Fruit fly (Drosophila melanogaster) whole organism, larva: ENCODE results near the gene CG17329.

Experiments
- noc ChIP-seq: fragments of 200-800 bp; sonication (Bioruptor generic); optimal IDR thresholded peaks from 3 replicates; lab custom pipeline; 2019; ENCODE audit warnings: missing biosample characterization, mild to moderate bottlenecking, missing genetic modification characterization, moderate library complexity

Gene CG17329

DNA sequence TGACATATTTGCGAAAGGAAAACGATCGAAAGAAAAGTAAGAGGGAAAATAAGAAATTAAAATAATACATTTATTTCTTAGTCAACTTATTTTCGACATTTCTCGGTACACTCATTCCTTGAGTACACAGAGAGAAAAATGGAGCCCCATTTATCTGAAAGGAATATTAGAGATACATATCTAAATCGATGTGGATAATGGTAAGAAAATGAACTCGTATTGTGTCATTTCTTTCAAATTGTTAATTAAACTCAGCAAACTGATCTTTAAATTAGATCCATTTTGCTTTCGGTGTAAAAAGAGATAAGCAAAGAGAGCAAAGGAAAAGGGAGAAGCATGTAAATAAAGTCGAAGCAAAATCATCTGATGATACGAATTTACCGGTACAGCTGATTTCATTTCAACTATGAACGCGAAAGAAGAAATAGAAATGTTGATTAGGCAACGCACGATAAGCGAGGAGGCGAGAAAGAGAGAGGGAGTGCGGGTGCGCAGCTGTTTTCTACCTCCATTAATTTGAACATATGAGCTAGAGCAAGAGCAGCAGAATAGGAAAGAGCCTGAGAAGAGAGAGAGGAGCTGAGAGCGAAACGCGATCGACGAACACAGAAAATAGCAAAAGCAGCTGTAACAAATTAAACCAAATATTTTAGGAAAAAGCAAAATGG, 5.3 kb upstream of the CG17329 start:
- peak; percentile 83 for TF ChIP-seq noc (tag; lab: Kevin White, UChicago)

DNA sequence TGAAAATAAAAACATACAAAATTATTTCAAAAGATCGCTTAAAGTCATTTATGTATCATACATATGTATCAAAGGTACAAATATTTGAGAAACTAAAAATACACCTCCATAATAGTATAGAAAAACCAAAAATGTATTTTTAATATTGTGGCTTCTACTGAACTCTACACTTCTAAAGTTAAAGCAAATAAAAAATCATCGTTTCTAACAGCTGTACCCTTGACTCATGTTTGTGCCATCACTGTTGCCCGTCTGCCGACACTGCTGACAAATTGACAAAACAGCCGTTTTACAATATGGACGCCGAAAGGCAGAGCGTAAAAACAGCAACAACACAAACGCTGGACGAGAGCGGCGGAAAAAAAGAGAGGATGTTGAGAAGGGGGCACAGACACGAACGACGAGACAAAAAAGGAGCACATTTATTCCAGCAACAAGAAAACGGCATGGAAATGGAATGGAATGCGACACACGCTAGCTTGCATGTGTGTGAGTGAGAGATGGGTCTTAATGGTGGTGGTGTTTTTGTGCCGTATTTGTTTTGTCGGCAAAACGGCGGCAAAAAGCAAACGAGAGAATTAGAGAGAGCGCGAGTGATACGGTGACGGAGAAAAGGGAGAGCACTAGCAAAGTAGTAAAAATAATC, 4.6 kb upstream of the CG17329 start:
- TF ChIP-seq noc (tag; lab: Kevin White, UChicago) = peak; percentile 83

dm6 chr2L:16287006-16287601, 4.0 kb upstream of the CG17329 start:
- no peak for TF ChIP-seq noc (tag; lab: Kevin White, UChicago)

DNA sequence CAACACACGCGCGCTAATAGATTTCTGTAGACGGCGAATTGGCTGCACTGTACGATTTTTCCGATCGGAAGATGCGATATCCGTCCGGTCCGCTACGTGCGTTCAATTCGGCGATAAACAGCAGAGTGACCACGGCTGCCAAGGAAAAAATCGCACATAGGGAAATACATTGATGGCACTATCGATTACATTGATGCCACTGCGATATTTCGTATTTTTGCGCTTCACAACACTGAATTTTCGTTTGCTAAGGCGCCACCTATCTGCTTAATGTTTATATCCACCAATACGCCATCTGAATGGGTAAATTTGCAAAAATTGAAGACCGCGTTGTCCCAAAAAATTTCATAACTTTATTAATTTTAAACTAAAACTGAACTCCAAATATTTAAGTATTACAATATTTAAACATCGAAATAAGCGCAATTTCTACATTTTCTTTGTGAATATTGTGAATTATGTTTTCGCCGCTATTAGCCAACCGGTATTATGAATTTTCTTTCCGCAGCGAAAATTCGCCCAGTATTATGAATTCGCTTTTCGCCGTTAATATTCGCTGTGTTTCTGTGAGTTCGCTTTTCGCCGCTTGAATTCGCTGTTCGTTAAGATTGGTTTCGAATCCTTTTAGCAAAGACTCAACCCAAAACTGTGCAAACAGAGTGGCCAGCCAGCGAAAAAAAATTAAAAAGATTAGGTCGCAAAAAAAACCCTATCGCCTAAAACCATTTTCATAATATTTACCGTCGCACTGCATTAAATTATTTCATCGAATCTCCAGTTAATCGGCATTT, 3.3 kb upstream of the CG17329 start, which contains the start of the genes crp and pkaap:
Gene crp (minus strand): TSS at position 129 of the 791 bp plus-strand sequence.
Gene pkaap (plus strand): TSS at position 689 of the 791 bp plus-strand sequence.
- no peak for TF ChIP-seq noc (tag; lab: Kevin White, UChicago)

- no peak for TF ChIP-seq noc (tag; lab: Kevin White, UChicago)
These were observed 2.7 kb upstream of the CG17329 start for dm6 chr2L:16288393-16288731.

- no peak for TF ChIP-seq noc (tag; lab: Kevin White, UChicago)
These were observed 2.0 kb downstream of the CG17329 start, which contains the start of gene CG13258 for dm6 chr2L:16292975-16293501. CG13258 (minus strand) TSS chr2L:16293025.

- TF ChIP-seq noc (tag; lab: Kevin White, UChicago) = no peak
These were observed 2.7 kb downstream of the CG17329 start, which contains the start of gene Cyp303a1 for dm6 chr2L:16293703-16294233. Cyp303a1 (plus strand) TSS chr2L:16294183.

dm6 chr2L:16299466-16300311, 8.6 kb downstream of the CG17329 start, which contains the start of the genes heix and CG17328:
heix (minus strand) TSS chr2L:16299858.
CG17328 (plus strand) TSS chr2L:16299943.
- TF ChIP-seq noc (tag; lab: Kevin White, UChicago) = no peak

dm6 chr2L:16302773-16303279, 11.7 kb downstream of the CG17329 start, which contains the start of gene GMF:
GMF (minus strand) TSS chr2L:16302954.
- TF ChIP-seq noc (tag; lab: Kevin White, UChicago) = peak; percentile 44

dm6 chr2L:16307026-16307703, 16.1 kb downstream of the CG17329 start, which contains the start of the genes CG5861 and Syx5:
CG5861 (minus strand) TSS chr2L:16307298.
Syx5 (plus strand) TSS chr2L:16307346.
- TF ChIP-seq noc (tag; lab: Kevin White, UChicago) = peak; percentile 74

DNA sequence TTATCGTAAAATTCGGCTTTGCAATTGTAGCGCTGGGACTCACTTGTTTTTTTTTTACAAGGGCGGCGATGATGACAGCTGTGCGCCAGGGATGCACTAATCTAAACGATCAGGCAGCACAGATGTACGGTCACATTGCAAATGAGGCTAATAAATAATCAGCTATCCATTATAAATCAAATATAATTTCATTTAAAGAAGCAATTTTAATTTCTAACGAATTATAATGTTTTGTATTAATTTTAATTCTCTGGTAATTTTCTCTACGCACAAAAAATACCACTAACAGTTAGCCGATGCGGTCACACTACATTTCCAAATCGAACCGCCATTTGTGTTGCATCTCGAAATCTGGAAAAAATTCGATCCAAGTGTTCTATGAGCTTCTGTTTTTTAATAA, 19.6 kb downstream of the CG17329 start, which contains the start of the genes cni and fzy:
Gene cni (minus strand): TSS at position 79 of the 400 bp plus-strand sequence.
Gene fzy (plus strand): TSS at position 309 of the 400 bp plus-strand sequence.
- TF ChIP-seq noc (tag; lab: Kevin White, UChicago) = no peak

DNA sequence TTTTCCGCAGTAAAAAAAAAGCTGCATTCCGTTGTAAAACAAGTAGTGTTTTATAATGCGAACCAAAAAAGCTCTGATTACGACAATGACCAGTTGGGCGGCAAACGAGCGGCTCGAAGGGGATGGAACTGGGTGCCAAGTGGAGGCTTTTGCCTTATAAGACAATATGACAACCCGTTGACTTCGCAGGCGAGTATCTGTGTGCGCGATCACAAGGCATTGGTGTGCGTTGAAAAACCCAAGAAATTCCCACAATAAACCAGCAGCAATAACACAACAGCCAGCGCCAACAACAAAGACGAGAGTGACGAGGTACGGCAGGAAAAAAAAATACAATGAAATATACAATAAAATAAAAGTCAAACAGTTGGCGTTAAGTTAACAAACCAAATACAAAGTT, 23.9 kb downstream of the CG17329 start:
- peak; percentile 6 for TF ChIP-seq noc (tag; lab: Kevin White, UChicago)

dm6 chr2L:16315844-16316243, 24.8 kb downstream of the CG17329 start:
- TF ChIP-seq noc (tag; lab: Kevin White, UChicago) = no peak
